Fruit fly (Drosophila melanogaster): ENCODE data around the gene BG642312.

dm6 chr3L:6275487-6275886, 42.3 kb upstream of the BG642312 start, which contains the start of gene CG43168:
- TF ChIP-seq Dll (optimal IDR thresholded peaks at IDR 0.05) = no peak
- no peak for TF ChIP-seq psq (optimal IDR thresholded peaks at IDR 0.05)

All from whole organism.